Worm (Caenorhabditis elegans) whole organism, L4 larva: ENCODE results near the gene E02H1.1.
A peak's percentile ranks its signal among the peaks of the same experiment; 100 is the strongest.

Experiments
- D1046.2 ChIP-seq: fragments of 200-800 bp; sonication (Bioruptor generic); IDR thresholded peaks from 2 replicates; pipeline ENCODE4 v1.3.6; 2022; ENCODE audit warnings: missing genetic modification characterization, missing compliant biosample characterization
- F26F4.8 ChIP-seq: fragments of 200-800 bp; sonication (Bioruptor generic); conservative IDR thresholded peaks from 2 replicates; pipeline ENCODE4 v1.3.6; 2022; ENCODE audit warnings: missing genetic modification characterization, missing compliant biosample characterization
- Y105C5A.15 ChIP-seq: fragments of 200-800 bp; sonication (Bioruptor generic); IDR thresholded peaks from 2 replicates; pipeline ENCODE4 v1.3.6; 2022; ENCODE audit warnings: missing genetic modification characterization, missing compliant biosample characterization
- Y48G9A.11 ChIP-seq: fragments of 200-800 bp; sonication (Bioruptor generic); IDR thresholded peaks from 2 replicates; pipeline ENCODE4 v1.3.6; 2022; ENCODE audit warnings: missing genetic modification reagents, missing genetic modification characterization, missing compliant biosample characterization
- Y75B8A.6 ChIP-seq: fragments of 200-800 bp; sonication (Bioruptor generic); IDR thresholded peaks from 2 replicates; pipeline ENCODE4 v1.3.6; 2022; ENCODE audit warnings: missing genetic modification reagents, missing genetic modification characterization, missing compliant biosample characterization
- ZK546.5 ChIP-seq, 2 experiments: sonication (generic microtip); optimal IDR thresholded peaks; 2 replicates each; lab custom pipeline; 2017; ENCODE audit warnings: missing biosample characterization in 2 of 2, missing genetic modification characterization in 2 of 2
- ama-1 ChIP-seq: fragments of 150-350 bp; optimal IDR thresholded peaks from 2 replicates; lab custom pipeline; 2014; ENCODE audit warnings: inconsistent platforms, mixed read lengths
- attf-4 ChIP-seq: sonication (generic microtip); optimal IDR thresholded peaks from 3 replicates; lab custom pipeline; 2017; ENCODE audit warnings: missing biosample characterization, missing genetic modification characterization
- ceh-20 ChIP-seq: fragments of 200-800 bp; sonication (Bioruptor generic); IDR thresholded peaks from 2 replicates; pipeline ENCODE4 v1.3.6; 2022; ENCODE audit warnings: missing genetic modification reagents, missing genetic modification characterization, missing compliant biosample characterization
- ceh-32 ChIP-seq: sonication (generic microtip); optimal IDR thresholded peaks from 2 replicates; lab custom pipeline; 2016; ENCODE audit warnings: mild to moderate bottlenecking, missing genetic modification characterization, missing compliant biosample characterization; ENCODE audit not compliant: poor library complexity
- ceh-44 ChIP-seq: fragments of 200-800 bp; sonication (Bioruptor generic); IDR thresholded peaks from 2 replicates; pipeline ENCODE4 v1.3.6; 2022; ENCODE audit warnings: missing genetic modification reagents, missing genetic modification characterization, missing compliant biosample characterization
- ceh-62 ChIP-seq: sonication (generic microtip); optimal IDR thresholded peaks from 2 replicates; lab custom pipeline; 2017; ENCODE audit warnings: missing biosample characterization, missing genetic modification characterization
- ceh-82 ChIP-seq: sonication (generic microtip); optimal IDR thresholded peaks from 2 replicates; lab custom pipeline; 2017; ENCODE audit warnings: missing biosample characterization, missing genetic modification characterization
- ces-1 ChIP-seq: fragments of 150-350 bp; sonication (generic microtip); optimal IDR thresholded peaks from 4 replicates; lab custom pipeline; 2014; ENCODE audit warnings: missing biosample characterization, missing genetic modification reagents, missing genetic modification characterization
- cey-2 ChIP-seq: sonication (generic microtip); optimal IDR thresholded peaks from 3 replicates; lab custom pipeline; 2017; ENCODE audit warnings: missing genetic modification characterization, mild to moderate bottlenecking, missing compliant biosample characterization, antibody characterized with exemption, borderline replicate concordance; ENCODE audit not compliant: insufficient read depth
- daf-19 ChIP-seq: fragments of 200-800 bp; sonication (Bioruptor generic); conservative IDR thresholded peaks from 2 replicates; pipeline ENCODE4 v1.3.6; 2022; ENCODE audit warnings: missing genetic modification characterization, missing compliant biosample characterization
- daf-8 ChIP-seq: fragments of 200-800 bp; sonication (Bioruptor generic); IDR thresholded peaks from 2 replicates; pipeline ENCODE4 v1.3.6; 2022; ENCODE audit warnings: missing genetic modification characterization, missing compliant biosample characterization
- dmd-6 ChIP-seq: fragments of 200-800 bp; sonication (Bioruptor generic); IDR thresholded peaks from 2 replicates; pipeline ENCODE4 v1.3.6; 2022; ENCODE audit warnings: missing genetic modification reagents, missing genetic modification characterization, missing compliant biosample characterization
- dmd-8 ChIP-seq: fragments of 200-800 bp; sonication (Bioruptor generic); IDR thresholded peaks from 2 replicates; pipeline ENCODE4 v1.3.6; 2022; ENCODE audit warnings: missing genetic modification characterization, missing compliant biosample characterization
- dve-1 ChIP-seq: sonication (generic microtip); optimal IDR thresholded peaks from 2 replicates; lab custom pipeline; 2017; ENCODE audit warnings: antibody characterized with exemption, mild to moderate bottlenecking, missing genetic modification characterization, missing compliant biosample characterization; ENCODE audit not compliant: insufficient read depth
- gei-8 ChIP-seq: fragments of 200-800 bp; sonication (Bioruptor generic); optimal IDR thresholded peaks from 2 replicates; lab custom pipeline; 2018; ENCODE audit warnings: mild to moderate bottlenecking, missing genetic modification characterization, missing compliant biosample characterization
- hmg-1.1 ChIP-seq: fragments of 200-800 bp; sonication (Bioruptor generic); IDR thresholded peaks from 2 replicates; pipeline ENCODE4 v1.3.6; 2022; ENCODE audit warnings: missing genetic modification reagents, missing genetic modification characterization, missing compliant biosample characterization
- jun-1 ChIP-seq: fragments of 150-350 bp; optimal IDR thresholded peaks from 2 replicates; lab custom pipeline; 2014; ENCODE audit warnings: missing biosample characterization, missing genetic modification reagents, missing genetic modification characterization
- lim-7 ChIP-seq: fragments of 200-800 bp; sonication (Bioruptor generic); IDR thresholded peaks from 2 replicates; pipeline ENCODE4 v1.3.6; 2022; ENCODE audit warnings: missing genetic modification characterization, missing compliant biosample characterization
- lin-38 ChIP-seq: fragments of 200-800 bp; sonication (Bioruptor generic); IDR thresholded peaks from 2 replicates; pipeline ENCODE4 v1.3.6; 2022; ENCODE audit warnings: missing genetic modification reagents, missing genetic modification characterization, missing compliant biosample characterization
- lin-39 ChIP-seq: fragments of 150-350 bp; optimal IDR thresholded peaks from 2 replicates; lab custom pipeline; 2014; ENCODE audit warnings: missing biosample characterization, missing genetic modification reagents, missing genetic modification characterization
- lsy-2 ChIP-seq, 2 experiments: fragments of 150-350 bp in 1 of 2; sonication (generic microtip) in 1 of 2; optimal IDR thresholded peaks; 2 replicates each; lab custom pipeline; 2014 to 2017; ENCODE audit warnings: missing biosample characterization in 2 of 2, missing genetic modification characterization in 2 of 2
- madf-9 ChIP-seq: fragments of 200-800 bp; sonication (Bioruptor generic); conservative IDR thresholded peaks from 2 replicates; pipeline ENCODE4 v1.3.6; 2022; ENCODE audit warnings: missing genetic modification reagents, missing genetic modification characterization, missing compliant biosample characterization
- mdl-1 ChIP-seq, 2 experiments: fragments of 150-350 bp in 1 of 2; sonication (generic microtip) in 1 of 2; optimal IDR thresholded peaks; 2 replicates each; lab custom pipeline; 2014 to 2017; ENCODE audit warnings: missing biosample characterization in 2 of 2, missing genetic modification characterization in 2 of 2
- mes-2 ChIP-seq: sonication (generic microtip); optimal IDR thresholded peaks from 2 replicates; lab custom pipeline; 2016; ENCODE audit warnings: missing genotype, mild to moderate bottlenecking, missing genetic modification characterization, missing compliant biosample characterization; ENCODE audit not compliant: poor library complexity, severe bottlenecking
- nhr-10 ChIP-seq: fragments of 150-350 bp; optimal IDR thresholded peaks from 2 replicates; lab custom pipeline; 2014; ENCODE audit warnings: missing biosample characterization, missing genetic modification characterization
- nhr-102 ChIP-seq: sonication (generic microtip); optimal IDR thresholded peaks from 2 replicates; lab custom pipeline; 2016; ENCODE audit warnings: mild to moderate bottlenecking, missing genetic modification characterization, moderate library complexity, missing compliant biosample characterization
- nhr-111 ChIP-seq: fragments of 200-800 bp; sonication (Bioruptor generic); optimal IDR thresholded peaks from 2 replicates; lab custom pipeline; 2018; ENCODE audit warnings: mild to moderate bottlenecking, missing genetic modification characterization, missing compliant biosample characterization
- nhr-28 ChIP-seq: fragments of 150-350 bp; optimal IDR thresholded peaks from 2 replicates; lab custom pipeline; 2014; ENCODE audit warnings: missing biosample characterization, missing genetic modification characterization
- nhr-42 ChIP-seq: fragments of 200-800 bp; sonication (Bioruptor generic); IDR thresholded peaks from 2 replicates; pipeline ENCODE4 v1.3.6; 2022; ENCODE audit warnings: missing genetic modification characterization, missing compliant biosample characterization
- nhr-48 ChIP-seq: sonication (generic microtip); optimal IDR thresholded peaks from 2 replicates; lab custom pipeline; 2016; ENCODE audit warnings: mild to moderate bottlenecking, missing genetic modification characterization, missing compliant biosample characterization
- nhr-76 ChIP-seq: fragments of 150-350 bp; optimal IDR thresholded peaks from 2 replicates; lab custom pipeline; 2014; ENCODE audit warnings: missing biosample characterization, missing genetic modification characterization
- nhr-77 ChIP-seq: fragments of 150-350 bp; optimal IDR thresholded peaks from 2 replicates; lab custom pipeline; 2014; ENCODE audit warnings: missing biosample characterization, missing genetic modification characterization
- pha-4 ChIP-seq, 2 experiments: fragments of 150-350 bp in 1 of 2; fragments of 200-800 bp in 1 of 2; sonication (Bioruptor generic) in 1 of 2; IDR thresholded peaks in 1 of 2; optimal IDR thresholded peaks in 1 of 2; 2 replicates each; pipeline versions ENCODE4 v1.3.6 to Lab custom; 2014 to 2022; ENCODE audit warnings: missing genetic modification characterization in 2 of 2, missing genetic modification reagents in 2 of 2, missing biosample characterization in 1 of 2, missing compliant biosample characterization in 1 of 2
- saeg-2 ChIP-seq: fragments of 200-800 bp; sonication (Bioruptor generic); IDR thresholded peaks from 2 replicates; pipeline ENCODE4 v1.3.6; 2022; ENCODE audit warnings: missing genetic modification reagents, missing genetic modification characterization, missing compliant biosample characterization
- sdz-12 ChIP-seq: fragments of 200-800 bp; sonication (Bioruptor generic); optimal IDR thresholded peaks from 2 replicates; lab custom pipeline; 2018; ENCODE audit warnings: mild to moderate bottlenecking, missing genetic modification characterization, missing compliant biosample characterization
- set-16 ChIP-seq: fragments of 200-800 bp; sonication (Bioruptor generic); IDR thresholded peaks from 2 replicates; pipeline ENCODE4 v1.3.6; 2022; ENCODE audit warnings: missing genetic modification reagents, missing genetic modification characterization, missing compliant biosample characterization
- skn-1 ChIP-seq: fragments of 150-350 bp; optimal IDR thresholded peaks from 2 replicates; lab custom pipeline; 2014; ENCODE audit warnings: missing biosample characterization, missing genetic modification characterization
- snpc-1.2 ChIP-seq: fragments of 200-800 bp; sonication (Bioruptor generic); IDR thresholded peaks from 2 replicates; pipeline ENCODE4 v1.3.6; 2022; ENCODE audit warnings: missing genetic modification reagents, missing genetic modification characterization, missing compliant biosample characterization
- spr-3 ChIP-seq: fragments of 200-800 bp; sonication (Bioruptor generic); optimal IDR thresholded peaks from 2 replicates; lab custom pipeline; 2018; ENCODE audit warnings: mild to moderate bottlenecking, missing genetic modification characterization, missing compliant biosample characterization
- tag-97 ChIP-seq: fragments of 200-800 bp; sonication (Bioruptor generic); IDR thresholded peaks from 2 replicates; pipeline ENCODE4 v1.3.6; 2022; ENCODE audit warnings: missing genetic modification characterization, missing compliant biosample characterization
- unc-130 ChIP-seq: sonication (generic microtip); optimal IDR thresholded peaks from 2 replicates; lab custom pipeline; 2016; ENCODE audit warnings: missing genetic modification reagents, missing genetic modification characterization, missing compliant biosample characterization
- unc-39 ChIP-seq: sonication (generic microtip); optimal IDR thresholded peaks from 2 replicates; lab custom pipeline; 2017; ENCODE audit warnings: missing biosample characterization, missing genetic modification characterization
- zag-1 ChIP-seq: fragments of 150-350 bp; optimal IDR thresholded peaks from 2 replicates; lab custom pipeline; 2014; ENCODE audit warnings: missing biosample characterization, missing genetic modification characterization
- zfp-3 ChIP-seq: fragments of 200-800 bp; sonication (Bioruptor generic); conservative IDR thresholded peaks from 2 replicates; pipeline ENCODE4 v1.3.6; 2022; ENCODE audit warnings: missing genetic modification reagents, missing genetic modification characterization, missing compliant biosample characterization
- zip-2 ChIP-seq: fragments of 150-350 bp; optimal IDR thresholded peaks from 2 replicates; lab custom pipeline; 2014; ENCODE audit warnings: missing biosample characterization, missing genetic modification characterization

E02H1.1 gene

DNA sequence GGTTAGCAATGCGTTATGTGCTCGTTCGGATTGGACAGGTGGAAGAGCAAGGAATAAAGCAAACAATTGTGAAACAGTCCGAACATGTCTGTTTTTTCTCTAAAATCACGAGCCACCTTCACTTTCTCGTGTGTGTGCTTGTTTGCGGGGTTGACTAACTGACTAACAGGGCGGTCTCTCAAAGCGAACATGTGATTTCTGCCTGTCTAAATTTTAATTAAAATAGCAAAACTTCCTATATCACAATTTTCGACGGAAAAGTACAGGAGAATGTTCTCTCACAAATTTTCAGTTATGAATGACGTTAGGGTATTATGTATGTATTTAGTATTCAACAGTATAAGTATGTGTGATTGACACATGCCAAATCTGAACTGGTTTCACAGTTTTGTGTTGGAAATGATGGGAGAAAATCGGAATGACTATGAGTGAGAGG lies 31.0 kb upstream of the E02H1.1 start (continued):
- TF ChIP-seq snpc-1.2: 0 out of 2 replicates have a peak, but pooled peaks have one; percentile 27
- TF ChIP-seq Y105C5A.15: no peak
- TF ChIP-seq tag-97 (GFP tag; lab: Robert Waterston, UW): no peak
- TF ChIP-seq zag-1 (tag; lab: Kevin White, UChicago): no peak
- no peak for TF ChIP-seq set-16 (GFP tag; lab: Robert Waterston, UW)
- no peak for TF ChIP-seq Y48G9A.11 (GFP tag; lab: Robert Waterston, UW)
- TF ChIP-seq madf-9 (GFP tag; lab: Robert Waterston, UW): no peak
- no peak for TF ChIP-seq F26F4.8 (GFP tag; lab: Robert Waterston, UW)
- no peak for TF ChIP-seq lin-39 (tag; lab: Kevin White, UChicago)
- TF ChIP-seq saeg-2: no peak
- TF ChIP-seq zip-2 (tag; lab: Kevin White, UChicago): no peak
- TF ChIP-seq dmd-6 (GFP tag; lab: Robert Waterston, UW): peak; percentile 76
- no peak for TF ChIP-seq unc-39 (tag; lab: Kevin White, UChicago)
- TF ChIP-seq nhr-48: no peak
- peak in 1 of 2 experiments; percentile 68 for TF ChIP-seq mdl-1 (tag; optimal IDR thresholded peaks at IDR 0.05; lab: Kevin White, UChicago)
- no peak for TF ChIP-seq Y75B8A.6
- no peak for TF ChIP-seq attf-4 (tag; lab: Kevin White, UChicago)
- no peak for TF ChIP-seq ceh-20
- TF ChIP-seq nhr-111 (GFP tag; lab: Kevin White, UChicago): no peak
- TF ChIP-seq jun-1 (tag; lab: Kevin White, UChicago): no peak
- TF ChIP-seq gei-8: no peak
- TF ChIP-seq D1046.2 (GFP tag; lab: Robert Waterston, UW): no peak
- no peak for TF ChIP-seq sdz-12
- TF ChIP-seq nhr-76 (tag; lab: Kevin White, UChicago): no peak
- TF ChIP-seq zfp-3: no peak
- TF ChIP-seq daf-19 (GFP tag; lab: Robert Waterston, UW): no peak
- no peak for TF ChIP-seq ZK546.5 (tag; optimal IDR thresholded peaks at IDR 0.05; lab: Kevin White, UChicago)
- no peak for TF ChIP-seq lin-38 (GFP tag; lab: Robert Waterston, UW)
- no peak for TF ChIP-seq ceh-32 (tag; lab: Kevin White, UChicago)
- peak; percentile 12 for TF ChIP-seq mes-2 (tag; lab: Kevin White, UChicago)
- TF ChIP-seq spr-3: no peak
- no peak for TF ChIP-seq unc-130 (GFP tag; lab: Kevin White, UChicago)
- no peak for TF ChIP-seq nhr-77 (tag; lab: Kevin White, UChicago)
- TF ChIP-seq skn-1 (tag; lab: Kevin White, UChicago): no peak
- TF ChIP-seq hmg-1.1: no peak
- peak; percentile 1 for TF ChIP-seq nhr-102 (tag; lab: Kevin White, UChicago)
- no peak for TF ChIP-seq ama-1 (lab: Kevin White, UChicago)
- no peak for TF ChIP-seq dmd-8 (GFP tag; lab: Robert Waterston, UW)
- TF ChIP-seq pha-4 (GFP tag; IDR thresholded peaks at IDR 0.05; lab: Robert Waterston, UW): peak; percentile 17; the same call in 1 of the 2 replicates
- TF ChIP-seq pha-4 (tag; optimal IDR thresholded peaks at IDR 0.05; lab: Kevin White, UChicago): peak; percentile 59
- TF ChIP-seq nhr-28 (tag; lab: Kevin White, UChicago): peak; percentile 61
- no peak for TF ChIP-seq lim-7 (GFP tag; lab: Robert Waterston, UW)
- TF ChIP-seq ceh-82 (tag; lab: Kevin White, UChicago): no peak
- no peak for TF ChIP-seq ceh-62
- no peak for TF ChIP-seq lsy-2 (tag; optimal IDR thresholded peaks at IDR 0.05; lab: Kevin White, UChicago)
- no peak for TF ChIP-seq nhr-10 (tag; lab: Kevin White, UChicago)
- TF ChIP-seq nhr-42 (GFP tag; lab: Robert Waterston, UW): no peak
- no peak for TF ChIP-seq ceh-44 (GFP tag; lab: Robert Waterston, UW)
- no peak for TF ChIP-seq daf-8
- TF ChIP-seq dve-1 (tag; lab: Kevin White, UChicago): peak; percentile 63
- TF ChIP-seq ces-1 (GFP tag; lab: Kevin White, UChicago): no peak
- no peak for TF ChIP-seq cey-2 (tag; lab: Kevin White, UChicago)
